Worm (Caenorhabditis elegans) whole organism, L4 larva: Measurements from ENCODE around the gene Y39B6A.30.

Experiments
- cey-2 ChIP-seq: sonication (generic microtip); optimal IDR thresholded peaks from 3 replicates; lab custom pipeline; 2017; ENCODE audit warnings: missing genetic modification characterization, mild to moderate bottlenecking, missing compliant biosample characterization, antibody characterized with exemption, borderline replicate concordance; ENCODE audit not compliant: insufficient read depth
- ctbp-1 ChIP-seq: fragments of 200-800 bp; sonication (Bioruptor generic); IDR thresholded peaks from 2 replicates; pipeline ENCODE4 v1.3.6; 2022; ENCODE audit warnings: missing genetic modification reagents, missing genetic modification characterization, missing compliant biosample characterization

ce11 chrV:19024683-19025082, 10.3 kb downstream of the Y39B6A.30 start, which contains the start of gene Y39B6A.29:
- TF ChIP-seq cey-2 (tag; lab: Kevin White, UChicago) (no peak), ctbp-1 (GFP tag; lab: Robert Waterston, UW) (no peak)
